Fruit fly (Drosophila melanogaster) Kc167 (cell line): Measurements from ENCODE around the gene CG9932.

Source experiments
- h ChIP-seq: fragments of >200 bp; optimal IDR thresholded peaks from 3 replicates; lab custom pipeline; 2018; ENCODE audit warnings: missing external identifiers
- insv ChIP-seq: fragments of >200 bp; optimal IDR thresholded peaks from 3 replicates; lab custom pipeline; 2018; ENCODE audit warnings: missing external identifiers

DNA sequence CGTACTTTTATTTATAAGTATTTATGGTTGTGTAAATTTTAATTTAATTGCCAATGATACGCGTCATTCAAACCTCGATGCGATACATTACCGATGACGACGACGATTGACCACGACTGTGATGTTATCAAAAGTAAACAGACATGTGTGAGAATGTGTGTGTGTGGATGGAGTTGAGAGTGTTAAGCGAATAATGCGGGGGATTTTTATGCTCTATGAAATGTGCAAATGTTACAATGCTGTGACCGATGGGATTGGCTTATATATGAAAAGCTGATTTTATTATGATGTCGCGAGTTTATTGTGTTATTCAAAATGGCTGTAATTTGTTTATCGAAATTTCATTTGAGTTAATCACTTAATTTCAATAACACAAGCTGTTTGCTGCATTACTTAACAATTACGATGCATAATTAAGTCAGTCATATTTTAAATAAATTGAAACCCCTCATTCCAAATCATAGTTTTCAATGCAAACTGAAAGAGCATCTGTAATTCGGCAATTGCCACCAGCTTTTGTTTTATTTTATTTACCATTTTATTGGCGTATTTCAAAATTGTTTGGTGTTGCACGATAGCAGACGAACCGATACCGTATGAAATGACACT is 12.9 kb upstream of the CG9932 start:
- TF ChIP-seq insv (lab: Kevin White, UChicago): no peak
- no peak for TF ChIP-seq h (lab: Kevin White, UChicago)
